Worm (Caenorhabditis elegans) whole organism, L2 larva: ENCODE data around the gene ZK892.6.

Experiments used
- ama-1 ChIP-seq: fragments of 150-350 bp; optimal IDR thresholded peaks from 2 replicates; lab custom pipeline; 2018; ENCODE audit warnings: inconsistent platforms
- ceh-82 ChIP-seq: fragments of 150-350 bp; optimal IDR thresholded peaks from 2 replicates; lab custom pipeline; 2014; ENCODE audit warnings: missing biosample characterization, missing genetic modification characterization
- elt-3 ChIP-seq: sonication (generic microtip); optimal IDR thresholded peaks from 2 replicates; lab custom pipeline; 2017; ENCODE audit warnings: missing biosample characterization, missing genetic modification characterization
- lin-39 ChIP-seq: fragments of 150-350 bp; optimal IDR thresholded peaks from 2 replicates; lab custom pipeline; 2014; ENCODE audit warnings: missing biosample characterization, missing genetic modification reagents, missing genetic modification characterization
- lsy-2 ChIP-seq, 2 experiments: fragments of 150-350 bp in 1 of 2; sonication (generic microtip) in 1 of 2; optimal IDR thresholded peaks; 2 replicates each; lab custom pipeline; 2014 to 2017; ENCODE audit warnings: missing biosample characterization in 2 of 2, missing genetic modification characterization in 2 of 2
- nhr-77 ChIP-seq: fragments of 150-350 bp; optimal IDR thresholded peaks from 2 replicates; lab custom pipeline; 2014; ENCODE audit warnings: missing biosample characterization, missing genetic modification characterization
- unc-62 ChIP-seq: fragments of 150-350 bp; optimal IDR thresholded peaks from 2 replicates; lab custom pipeline; 2014; ENCODE audit warnings: missing biosample characterization, missing genetic modification reagents, missing genetic modification characterization
- ztf-11 ChIP-seq: sonication (generic microtip); optimal IDR thresholded peaks from 2 replicates; lab custom pipeline; 2017; ENCODE audit warnings: missing biosample characterization, missing genetic modification characterization

DNA sequence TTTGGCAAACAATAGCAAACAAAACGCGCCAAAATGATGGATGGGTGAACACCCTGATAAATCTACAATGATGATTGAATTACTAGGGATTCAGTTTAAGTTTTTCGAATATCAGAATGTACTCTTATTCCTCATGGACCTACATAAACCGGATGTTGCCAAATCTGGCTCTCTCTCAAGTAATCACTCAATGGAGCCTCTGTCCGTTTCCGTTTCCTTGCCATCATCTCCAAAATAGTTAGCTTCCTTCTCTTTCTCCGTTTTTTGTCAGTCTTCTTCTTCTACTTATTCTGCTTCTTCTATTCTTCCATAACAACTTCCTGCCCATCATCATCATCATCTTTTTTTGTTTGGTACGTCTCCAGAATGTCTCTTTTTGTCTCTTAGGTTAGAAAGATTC is 14.6 kb downstream of the ZK892.6 start:
- TF ChIP-seq ama-1 (lab: Kevin White, UChicago), result no peak
- TF ChIP-seq nhr-77 (tag; lab: Kevin White, UChicago), result no peak
- no peak for TF ChIP-seq lsy-2 (tag; optimal IDR thresholded peaks at IDR 0.05; lab: Kevin White, UChicago)
- TF ChIP-seq unc-62 (GFP tag; lab: Kevin White, UChicago), result no peak
- no peak for TF ChIP-seq ceh-82 (tag; lab: Kevin White, UChicago)
- TF ChIP-seq ztf-11 (tag; lab: Kevin White, UChicago), result no peak
- TF ChIP-seq elt-3 (tag; lab: Kevin White, UChicago), result no peak
- no peak for TF ChIP-seq lin-39 (tag; lab: Kevin White, UChicago)
